Fruit fly (Drosophila melanogaster): ENCODE measurements around the gene scf.
A peak's percentile ranks its signal among the peaks of the same experiment; 100 is the strongest.

The scf gene

DNA sequence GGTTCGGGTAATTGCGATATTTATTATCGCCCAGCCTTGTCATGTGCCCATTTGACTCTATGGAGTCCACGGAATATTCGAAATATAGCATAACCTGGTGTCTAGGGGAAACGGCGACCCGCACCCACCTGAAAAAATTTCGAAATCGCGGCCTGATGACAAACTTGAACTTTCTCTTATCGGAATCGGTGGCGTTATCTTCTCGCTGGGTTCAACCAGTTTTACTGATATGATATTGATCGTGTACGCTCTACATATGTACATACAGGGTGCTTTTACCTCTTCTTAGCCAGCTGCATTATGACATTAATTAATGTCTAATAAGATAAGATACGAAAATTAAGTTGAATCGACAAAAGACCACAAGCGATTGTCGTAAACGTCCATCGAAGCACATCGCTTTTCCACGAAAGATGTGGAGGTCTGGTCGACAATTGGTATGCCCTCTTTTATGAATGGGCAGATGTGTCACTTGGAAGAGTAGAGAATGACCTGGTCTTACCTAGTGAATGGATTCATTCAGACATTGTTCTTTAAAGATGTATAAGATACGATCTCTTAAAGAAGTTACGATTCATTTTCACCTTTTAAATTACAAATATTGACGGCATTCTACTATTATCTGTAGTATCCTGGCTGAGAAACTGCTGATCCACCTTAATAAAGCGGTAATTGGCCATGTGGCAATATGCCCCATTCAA is 21.9 kb downstream of the scf start (continued):
- TF ChIP-seq Gug (GFP tag; IDR thresholded peaks at IDR 0.05) (0 out of 4 replicates have a peak, but pooled peaks have one; percentile 2), Ravus (GFP tag; IDR thresholded peaks at IDR 0.05) (no peak), tna (GFP tag; IDR thresholded peaks at IDR 0.05; ENCODE audit: partially characterized antibody) (no peak), CTCF (GFP tag; optimal IDR thresholded peaks at IDR 0.05) (no peak), CG4328 (GFP tag; optimal IDR thresholded peaks at IDR 0.05) (no peak), CG8944 (GFP tag; optimal IDR thresholded peaks at IDR 0.05) (no peak), Med (GFP tag) (peak; percentile 33), Lim3 (GFP tag; IDR thresholded peaks at IDR 0.05) (no peak), emc (GFP tag; optimal IDR thresholded peaks at IDR 0.05) (no peak), CG30020 (tag; optimal IDR thresholded peaks at IDR 0.05) (no peak), twi (tag; optimal IDR thresholded peaks at IDR 0.05) (no peak), CG6683 (GFP tag; optimal IDR thresholded peaks at IDR 0.05) (no peak), CG1024 (GFP tag; IDR thresholded peaks at IDR 0.05) (no peak), ranshi (GFP tag; IDR thresholded peaks at IDR 0.05) (no peak), exex (tag; optimal IDR thresholded peaks at IDR 0.05) (peak; percentile 75), CG10209 (GFP tag; optimal IDR thresholded peaks at IDR 0.05) (peak; percentile 14), HmgD (GFP tag; optimal IDR thresholded peaks at IDR 0.05) (no peak), Trl (optimal IDR thresholded peaks at IDR 0.05) (no peak), Trl (GFP tag; optimal IDR thresholded peaks at IDR 0.05) (no peak), CG8290 (GFP tag; optimal IDR thresholded peaks at IDR 0.05) (no peak), CG8290 (tag; optimal IDR thresholded peaks at IDR 0.05) (peak in 1 of 2 experiments; percentile 5), Hmx (GFP tag; optimal IDR thresholded peaks at IDR 0.05) (no peak), unpg (GFP tag; optimal IDR thresholded peaks at IDR 0.05) (peak; percentile 8), CG17385 (GFP tag; optimal IDR thresholded peaks at IDR 0.05) (peak; percentile 12), Nf-YC (tag; optimal IDR thresholded peaks at IDR 0.05) (no peak), Ptx1 (GFP tag; IDR thresholded peaks at IDR 0.05) (peak; percentile 33; the same call in 1 of the 2 replicates), CG11504 (tag; optimal IDR thresholded peaks at IDR 0.05) (peak; percentile 54), Aef1 (GFP tag; IDR thresholded peaks at IDR 0.05) (peak; percentile 20; the same call in 1 of the 3 replicates), CG34422 (GFP tag; IDR thresholded peaks at IDR 0.05) (no peak), Lpt (GFP tag; optimal IDR thresholded peaks at IDR 0.05) (no peak), CHES-1-like (GFP tag; optimal IDR thresholded peaks at IDR 0.05) (no peak), Dip3 (GFP tag; optimal IDR thresholded peaks at IDR 0.05) (peak; percentile 28), CG4360 (GFP tag; IDR thresholded peaks at IDR 0.05) (no peak), Hey (tag; optimal IDR thresholded peaks at IDR 0.05) (no peak), D19A (tag; optimal IDR thresholded peaks at IDR 0.05) (peak; percentile 42), Ets65A (GFP tag) (peak; percentile 31), CG5245 (GFP tag; optimal IDR thresholded peaks at IDR 0.05) (no peak), chinmo (GFP tag; IDR thresholded peaks at IDR 0.05; ENCODE audit: partially characterized antibody) (no peak), CG2889 (GFP tag; IDR thresholded peaks at IDR 0.05) (0 out of 3 replicates have a peak, but pooled peaks have one; percentile 11), CG4730 (GFP tag; IDR thresholded peaks at IDR 0.05) (no peak), Meics (GFP tag; optimal IDR thresholded peaks at IDR 0.05) (peak; percentile 34), tio (GFP tag; optimal IDR thresholded peaks at IDR 0.05) (peak; percentile 27), prd (optimal IDR thresholded peaks at IDR 0.05) (no peak), prd (GFP tag; IDR thresholded peaks at IDR 0.05) (peak; percentile 14; the same call in 1 of the 3 replicates), CG10366 (GFP tag; IDR thresholded peaks at IDR 0.05) (peak; percentile 46), Side (GFP tag; optimal IDR thresholded peaks at IDR 0.05) (no peak), wek (GFP tag; optimal IDR thresholded peaks at IDR 0.05) (no peak), CG30403 (GFP tag; optimal IDR thresholded peaks at IDR 0.05) (peak; percentile 28), HHEX (GFP tag; optimal IDR thresholded peaks at IDR 0.05) (no peak), ap (GFP tag; IDR thresholded peaks at IDR 0.05) (no peak), zen (tag; optimal IDR thresholded peaks at IDR 0.05) (no peak), CG32772 (GFP tag; IDR thresholded peaks at IDR 0.05) (no peak), Xbp1 (GFP tag; optimal IDR thresholded peaks at IDR 0.05) (peak; percentile 15)
